Worm (Caenorhabditis elegans) whole organism, L4 larva: Measurements from ENCODE around the gene fcmt-1.

ENCODE experiments used
- D1046.2 ChIP-seq: fragments of 200-800 bp; sonication (Bioruptor generic); IDR thresholded peaks from 2 replicates; pipeline ENCODE4 v1.3.6; 2022; ENCODE audit warnings: missing genetic modification characterization, missing compliant biosample characterization
- F10B5.3 ChIP-seq: sonication (generic microtip); optimal IDR thresholded peaks from 2 replicates; lab custom pipeline; 2016; ENCODE audit warnings: mild to moderate bottlenecking, missing genetic modification characterization, missing compliant biosample characterization
- F26F4.8 ChIP-seq: fragments of 200-800 bp; sonication (Bioruptor generic); conservative IDR thresholded peaks from 2 replicates; pipeline ENCODE4 v1.3.6; 2022; ENCODE audit warnings: missing genetic modification characterization, missing compliant biosample characterization
- F37D6.2 ChIP-seq: sonication (generic microtip); optimal IDR thresholded peaks from 2 replicates; lab custom pipeline; 2016; ENCODE audit warnings: mild to moderate bottlenecking, missing genetic modification characterization, missing compliant biosample characterization
- R02D3.7 ChIP-seq: fragments of 150-350 bp; sonication (generic microtip); optimal IDR thresholded peaks from 3 replicates; lab custom pipeline; 2014; ENCODE audit warnings: missing biosample characterization, missing genetic modification characterization
- T26A8.4 ChIP-seq: fragments of 200-800 bp; sonication (Bioruptor generic); IDR thresholded peaks from 2 replicates; pipeline ENCODE4 v1.3.6; 2022; ENCODE audit warnings: missing genetic modification characterization, missing compliant biosample characterization
- Y5F2A.4 ChIP-seq: fragments of 200-800 bp; sonication (Bioruptor generic); optimal IDR thresholded peaks from 2 replicates; lab custom pipeline; 2018; ENCODE audit warnings: mild to moderate bottlenecking, missing genetic modification characterization, missing compliant biosample characterization
- aha-1 ChIP-seq: fragments of 150-350 bp; peaks from one replicate; lab custom pipeline; 2014; ENCODE audit warnings: missing biosample characterization, missing genetic modification characterization
- attf-4 ChIP-seq: sonication (generic microtip); optimal IDR thresholded peaks from 3 replicates; lab custom pipeline; 2017; ENCODE audit warnings: missing biosample characterization, missing genetic modification characterization
- ceh-20 ChIP-seq: fragments of 200-800 bp; sonication (Bioruptor generic); IDR thresholded peaks from 2 replicates; pipeline ENCODE4 v1.3.6; 2022; ENCODE audit warnings: missing genetic modification reagents, missing genetic modification characterization, missing compliant biosample characterization
- ceh-44 ChIP-seq: fragments of 200-800 bp; sonication (Bioruptor generic); IDR thresholded peaks from 2 replicates; pipeline ENCODE4 v1.3.6; 2022; ENCODE audit warnings: missing genetic modification reagents, missing genetic modification characterization, missing compliant biosample characterization
- ceh-62 ChIP-seq: sonication (generic microtip); optimal IDR thresholded peaks from 2 replicates; lab custom pipeline; 2017; ENCODE audit warnings: missing biosample characterization, missing genetic modification characterization
- ces-1 ChIP-seq: fragments of 150-350 bp; sonication (generic microtip); optimal IDR thresholded peaks from 4 replicates; lab custom pipeline; 2014; ENCODE audit warnings: missing biosample characterization, missing genetic modification reagents, missing genetic modification characterization
- cey-2 ChIP-seq: sonication (generic microtip); optimal IDR thresholded peaks from 3 replicates; lab custom pipeline; 2017; ENCODE audit warnings: missing genetic modification characterization, mild to moderate bottlenecking, missing compliant biosample characterization, antibody characterized with exemption, borderline replicate concordance; ENCODE audit not compliant: insufficient read depth
- ctbp-1 ChIP-seq: fragments of 200-800 bp; sonication (Bioruptor generic); IDR thresholded peaks from 2 replicates; pipeline ENCODE4 v1.3.6; 2022; ENCODE audit warnings: missing genetic modification reagents, missing genetic modification characterization, missing compliant biosample characterization
- daf-16 ChIP-seq, 3 experiments: sonication (generic microtip); optimal IDR thresholded peaks; 2 replicates each; lab custom pipeline; 2016 to 2017; ENCODE audit warnings: missing genetic modification characterization in 3 of 3, missing genetic modification reagents in 3 of 3, mild to moderate bottlenecking in 2 of 3, missing compliant biosample characterization in 2 of 3, missing biosample characterization in 1 of 3, moderate library complexity in 1 of 3
- dmd-8 ChIP-seq: fragments of 200-800 bp; sonication (Bioruptor generic); IDR thresholded peaks from 2 replicates; pipeline ENCODE4 v1.3.6; 2022; ENCODE audit warnings: missing genetic modification characterization, missing compliant biosample characterization
- dpl-1 ChIP-seq: fragments of 150-350 bp; optimal IDR thresholded peaks from 2 replicates; lab custom pipeline; 2014; ENCODE audit warnings: missing biosample characterization, missing genetic modification reagents, missing genetic modification characterization
- egl-27 ChIP-seq: sonication (generic microtip); optimal IDR thresholded peaks from 3 replicates; lab custom pipeline; 2017; ENCODE audit warnings: missing biosample characterization, missing genetic modification reagents, missing genetic modification characterization
- fos-1 ChIP-seq: fragments of 150-350 bp; optimal IDR thresholded peaks from 2 replicates; lab custom pipeline; 2014; ENCODE audit warnings: missing biosample characterization, missing genetic modification characterization
- hif-1 ChIP-seq, 2 experiments: sonication (generic microtip); optimal IDR thresholded peaks; 2 replicates each; lab custom pipeline; 2016 to 2017; ENCODE audit warnings: missing compliant biosample characterization in 2 of 2, missing genetic modification characterization in 2 of 2, missing genetic modification reagents in 2 of 2, missing genotype in 2 of 2, mild to moderate bottlenecking in 1 of 2
- hlh-11 ChIP-seq: fragments of 200-800 bp; sonication (Bioruptor generic); optimal IDR thresholded peaks from 2 replicates; lab custom pipeline; 2018; ENCODE audit warnings: mild to moderate bottlenecking, missing genetic modification characterization, missing compliant biosample characterization
- lim-7 ChIP-seq: fragments of 200-800 bp; sonication (Bioruptor generic); IDR thresholded peaks from 2 replicates; pipeline ENCODE4 v1.3.6; 2022; ENCODE audit warnings: missing genetic modification characterization, missing compliant biosample characterization
- lin-13 ChIP-seq: fragments of 150-350 bp; optimal IDR thresholded peaks from 2 replicates; lab custom pipeline; 2014; ENCODE audit warnings: missing biosample characterization, missing genetic modification reagents, missing genetic modification characterization
- lin-15B ChIP-seq: fragments of 150-350 bp; sonication (generic microtip); optimal IDR thresholded peaks from 3 replicates; lab custom pipeline; 2014; ENCODE audit warnings: missing biosample characterization, missing genetic modification characterization
- lsy-2 ChIP-seq, 2 experiments: fragments of 150-350 bp in 1 of 2; sonication (generic microtip) in 1 of 2; optimal IDR thresholded peaks; 2 replicates each; lab custom pipeline; 2014 to 2017; ENCODE audit warnings: missing biosample characterization in 2 of 2, missing genetic modification characterization in 2 of 2
- madf-9 ChIP-seq: fragments of 200-800 bp; sonication (Bioruptor generic); conservative IDR thresholded peaks from 2 replicates; pipeline ENCODE4 v1.3.6; 2022; ENCODE audit warnings: missing genetic modification reagents, missing genetic modification characterization, missing compliant biosample characterization
- mdl-1 ChIP-seq, 2 experiments: fragments of 150-350 bp in 1 of 2; sonication (generic microtip) in 1 of 2; optimal IDR thresholded peaks; 2 replicates each; lab custom pipeline; 2014 to 2017; ENCODE audit warnings: missing biosample characterization in 2 of 2, missing genetic modification characterization in 2 of 2
- nhr-10 ChIP-seq: fragments of 150-350 bp; optimal IDR thresholded peaks from 2 replicates; lab custom pipeline; 2014; ENCODE audit warnings: missing biosample characterization, missing genetic modification characterization
- nhr-11 ChIP-seq: fragments of 150-350 bp; optimal IDR thresholded peaks from 2 replicates; lab custom pipeline; 2014; ENCODE audit warnings: missing biosample characterization, missing genetic modification characterization
- nhr-237 ChIP-seq: sonication (generic microtip); optimal IDR thresholded peaks from 2 replicates; lab custom pipeline; 2017; ENCODE audit warnings: missing biosample characterization, missing genetic modification characterization
- nhr-25 ChIP-seq: sonication (generic microtip); optimal IDR thresholded peaks from 2 replicates; lab custom pipeline; 2017; ENCODE audit warnings: missing genetic modification characterization, mild to moderate bottlenecking, missing compliant biosample characterization, antibody characterized with exemption, moderate library complexity, borderline replicate concordance; ENCODE audit not compliant: insufficient read depth
- nhr-28 ChIP-seq: fragments of 150-350 bp; optimal IDR thresholded peaks from 2 replicates; lab custom pipeline; 2014; ENCODE audit warnings: missing biosample characterization, missing genetic modification characterization
- nhr-42 ChIP-seq: fragments of 200-800 bp; sonication (Bioruptor generic); IDR thresholded peaks from 2 replicates; pipeline ENCODE4 v1.3.6; 2022; ENCODE audit warnings: missing genetic modification characterization, missing compliant biosample characterization
- nhr-76 ChIP-seq: fragments of 150-350 bp; optimal IDR thresholded peaks from 2 replicates; lab custom pipeline; 2014; ENCODE audit warnings: missing biosample characterization, missing genetic modification characterization
- php-3 ChIP-seq: fragments of 200-800 bp; sonication (Bioruptor generic); IDR thresholded peaks from 2 replicates; pipeline ENCODE4 v1.3.6; 2022; ENCODE audit warnings: missing genetic modification reagents, missing genetic modification characterization, missing compliant biosample characterization
- pqm-1 ChIP-seq: sonication (generic microtip); optimal IDR thresholded peaks from 2 replicates; lab custom pipeline; 2017; ENCODE audit warnings: missing biosample characterization, missing genetic modification characterization
- saeg-2 ChIP-seq: fragments of 200-800 bp; sonication (Bioruptor generic); IDR thresholded peaks from 2 replicates; pipeline ENCODE4 v1.3.6; 2022; ENCODE audit warnings: missing genetic modification reagents, missing genetic modification characterization, missing compliant biosample characterization
- sdz-12 ChIP-seq: fragments of 200-800 bp; sonication (Bioruptor generic); optimal IDR thresholded peaks from 2 replicates; lab custom pipeline; 2018; ENCODE audit warnings: mild to moderate bottlenecking, missing genetic modification characterization, missing compliant biosample characterization
- set-16 ChIP-seq: fragments of 200-800 bp; sonication (Bioruptor generic); IDR thresholded peaks from 2 replicates; pipeline ENCODE4 v1.3.6; 2022; ENCODE audit warnings: missing genetic modification reagents, missing genetic modification characterization, missing compliant biosample characterization
- skn-1 ChIP-seq: fragments of 150-350 bp; optimal IDR thresholded peaks from 2 replicates; lab custom pipeline; 2014; ENCODE audit warnings: missing biosample characterization, missing genetic modification characterization
- snpc-1.2 ChIP-seq: fragments of 200-800 bp; sonication (Bioruptor generic); IDR thresholded peaks from 2 replicates; pipeline ENCODE4 v1.3.6; 2022; ENCODE audit warnings: missing genetic modification reagents, missing genetic modification characterization, missing compliant biosample characterization
- tag-97 ChIP-seq: fragments of 200-800 bp; sonication (Bioruptor generic); IDR thresholded peaks from 2 replicates; pipeline ENCODE4 v1.3.6; 2022; ENCODE audit warnings: missing genetic modification characterization, missing compliant biosample characterization
- tra-1 ChIP-seq: fragments of 200-800 bp; sonication (Bioruptor generic); IDR thresholded peaks from 2 replicates; pipeline ENCODE4 v1.3.6; 2022; ENCODE audit warnings: missing genetic modification reagents, missing genetic modification characterization, missing compliant biosample characterization
- unc-39 ChIP-seq: sonication (generic microtip); optimal IDR thresholded peaks from 2 replicates; lab custom pipeline; 2017; ENCODE audit warnings: missing biosample characterization, missing genetic modification characterization
- vab-7 ChIP-seq: fragments of 200-800 bp; sonication (Bioruptor generic); IDR thresholded peaks from 2 replicates; pipeline ENCODE4 v1.3.6; 2022; ENCODE audit warnings: missing genetic modification reagents, missing genetic modification characterization, missing compliant biosample characterization
- zag-1 ChIP-seq: fragments of 150-350 bp; optimal IDR thresholded peaks from 2 replicates; lab custom pipeline; 2014; ENCODE audit warnings: missing biosample characterization, missing genetic modification characterization
- zfp-3 ChIP-seq: fragments of 200-800 bp; sonication (Bioruptor generic); conservative IDR thresholded peaks from 2 replicates; pipeline ENCODE4 v1.3.6; 2022; ENCODE audit warnings: missing genetic modification reagents, missing genetic modification characterization, missing compliant biosample characterization
- zip-11 ChIP-seq: fragments of 200-800 bp; sonication (Bioruptor generic); IDR thresholded peaks from 2 replicates; pipeline ENCODE4 v1.3.6; 2022; ENCODE audit warnings: missing genetic modification characterization, missing compliant biosample characterization

fcmt-1 gene

DNA sequence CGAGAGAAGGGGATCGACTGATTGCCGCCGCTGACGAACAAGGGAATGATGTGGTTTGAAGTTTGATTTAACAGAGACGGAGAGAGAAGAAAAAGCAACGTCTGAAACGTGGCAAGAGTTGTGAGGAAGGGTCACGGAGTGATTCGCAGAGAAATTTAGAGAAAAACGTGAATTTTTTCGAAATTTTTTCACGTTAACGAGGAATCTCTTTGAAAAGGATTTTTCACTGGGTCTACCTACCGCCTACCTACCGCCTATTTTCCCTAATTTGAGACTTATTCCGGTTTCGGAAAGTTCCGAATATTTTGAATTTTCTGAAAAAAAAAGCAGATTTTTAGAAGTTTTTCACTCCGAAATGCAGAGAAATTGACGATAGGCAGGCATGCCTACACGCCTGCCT lies at the start of gene fcmt-1:
TSS of gene fcmt-1 (minus strand) at position 101 of the 400 bp plus-strand sequence.
- TF ChIP-seq lin-13 (GFP tag; lab: Kevin White, UChicago) = no peak
- no peak for TF ChIP-seq attf-4
- TF ChIP-seq nhr-76 (tag; lab: Kevin White, UChicago) = no peak
- TF ChIP-seq F26F4.8 (GFP tag; lab: Robert Waterston, UW) = no peak
- no peak for TF ChIP-seq madf-9
- TF ChIP-seq aha-1 (tag; lab: Kevin White, UChicago) = no peak
- no peak for TF ChIP-seq dmd-8
- TF ChIP-seq hif-1 (tag; optimal IDR thresholded peaks at IDR 0.05; lab: Kevin White, UChicago) = no peak
- no peak for TF ChIP-seq ces-1 (GFP tag; lab: Kevin White, UChicago)
- TF ChIP-seq zfp-3 = no peak

DNA sequence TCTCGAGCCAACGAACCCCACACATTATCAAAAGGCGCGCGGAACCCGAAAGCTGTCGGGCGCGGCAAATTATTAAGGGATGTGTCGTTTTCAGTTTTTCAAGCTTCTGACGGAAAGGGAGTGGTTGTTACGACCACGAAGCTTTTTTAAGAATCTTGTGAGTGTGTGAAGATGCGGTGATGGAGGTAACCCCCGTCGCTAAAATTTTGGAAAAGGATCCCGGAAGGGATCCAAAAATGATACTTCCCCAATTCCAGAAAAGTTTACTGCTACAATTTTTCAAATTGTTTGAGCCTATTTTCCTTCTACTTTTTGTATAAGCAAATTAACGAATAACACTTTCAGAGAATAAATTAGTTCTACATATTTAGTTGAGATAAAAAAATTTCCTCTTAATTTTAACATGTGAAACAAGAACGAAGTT lies 47.3 kb upstream of the fcmt-1 start:
- TF ChIP-seq nhr-25 (tag; lab: Kevin White, UChicago) (no peak), lsy-2 (tag; optimal IDR thresholded peaks at IDR 0.05; lab: Kevin White, UChicago) (peak in 1 of 2 experiments; percentile 89), saeg-2 (GFP tag; lab: Robert Waterston, UW) (peak; percentile 80; the same call in 1 of the 2 replicates), dmd-8 (no peak), nhr-42 (peak; percentile 76; the same call in 1 of the 2 replicates), F10B5.3 (tag; lab: Kevin White, UChicago) (no peak), tra-1 (0 out of 2 replicates have a peak, but pooled peaks have one; percentile 43), zag-1 (tag; lab: Kevin White, UChicago) (no peak), lin-15B (tag; lab: Kevin White, UChicago) (no peak), nhr-28 (tag; lab: Kevin White, UChicago) (no peak), sdz-12 (GFP tag; lab: Kevin White, UChicago) (peak; percentile 50), snpc-1.2 (GFP tag; lab: Robert Waterston, UW) (peak; percentile 81), skn-1 (no peak), php-3 (GFP tag; lab: Robert Waterston, UW) (peak; percentile 80), daf-16 (GFP tag; optimal IDR thresholded peaks at IDR 0.05; lab: Kevin White, UChicago) (no peak), daf-16 (tag; optimal IDR thresholded peaks at IDR 0.05; lab: Kevin White, UChicago) (peak; percentile 50), aha-1 (tag; lab: Kevin White, UChicago) (peak; percentile 99), madf-9 (0 out of 2 replicates have a peak, but pooled peaks have one; percentile 2), set-16 (GFP tag; lab: Robert Waterston, UW) (no peak), zip-11 (GFP tag; lab: Robert Waterston, UW) (no peak), nhr-11 (tag; lab: Kevin White, UChicago) (no peak), cey-2 (tag; lab: Kevin White, UChicago) (no peak), pqm-1 (no peak), nhr-237 (tag; lab: Kevin White, UChicago) (no peak), tag-97 (0 out of 2 replicates have a peak, but pooled peaks have one; percentile 37), ctbp-1 (GFP tag; lab: Robert Waterston, UW) (peak; percentile 92), fos-1 (tag; lab: Kevin White, UChicago) (no peak), mdl-1 (tag; optimal IDR thresholded peaks at IDR 0.05; lab: Kevin White, UChicago) (no peak), vab-7 (peak; percentile 60; the same call in 1 of the 2 replicates), D1046.2 (GFP tag; lab: Robert Waterston, UW) (0 out of 2 replicates have a peak, but pooled peaks have one; percentile 40), nhr-76 (tag; lab: Kevin White, UChicago) (no peak), F37D6.2 (tag; lab: Kevin White, UChicago) (no peak), hlh-11 (peak; percentile 55), ceh-62 (tag; lab: Kevin White, UChicago) (no peak), egl-27 (tag; lab: Kevin White, UChicago) (no peak), unc-39 (tag; lab: Kevin White, UChicago) (no peak), nhr-10 (tag; lab: Kevin White, UChicago) (no peak), R02D3.7 (tag; lab: Kevin White, UChicago) (no peak), lim-7 (GFP tag; lab: Robert Waterston, UW) (peak; percentile 89), T26A8.4 (peak; percentile 87), lin-13 (GFP tag; lab: Kevin White, UChicago) (peak; percentile 80), dpl-1 (no peak), ceh-44 (peak; percentile 65), Y5F2A.4 (no peak), ceh-20 (GFP tag; lab: Robert Waterston, UW) (0 out of 2 replicates have a peak, but pooled peaks have one; percentile 46)
